Fruit fly (Drosophila melanogaster) whole organism, embryonic: ENCODE results near the gene CG18557.

Source experiments
- B-H1 ChIP-seq: fragments of 200-800 bp; sonication (Bioruptor generic); IDR thresholded peaks from 3 replicates; pipeline ENCODE4 v1.3.6; 2022; ENCODE audit warnings: missing biosample characterization, missing genetic modification characterization
- C15 ChIP-seq: fragments of 200-800 bp; sonication (Bioruptor generic); IDR thresholded peaks from 3 replicates; pipeline ENCODE4 v1.3.6; 2022; ENCODE audit warnings: missing biosample characterization, missing genetic modification characterization
- CG11504 ChIP-seq: fragments of 200-800 bp; sonication (Bioruptor generic); optimal IDR thresholded peaks from 3 replicates; lab custom pipeline; 2019; ENCODE audit warnings: missing biosample characterization, mild to moderate bottlenecking, missing genetic modification characterization, moderate library complexity
- CG12744 ChIP-seq: fragments of 200-800 bp; sonication (Bioruptor generic); optimal IDR thresholded peaks from 2 replicates; lab custom pipeline; 2016; ENCODE audit warnings: missing biosample characterization, missing genetic modification characterization
- CG13894 ChIP-seq: fragments of 200-800 bp; sonication (Bioruptor generic); optimal IDR thresholded peaks from 3 replicates; lab custom pipeline; 2018; ENCODE audit warnings: missing biosample characterization, mild to moderate bottlenecking, missing genetic modification characterization, moderate library complexity
- CG14014 ChIP-seq: fragments of 200-800 bp; sonication (Bioruptor generic); IDR thresholded peaks from 2 replicates; pipeline ENCODE4 v1.3.6; 2022; ENCODE audit warnings: missing biosample characterization, missing genetic modification characterization
- CG17361 ChIP-seq: fragments of 200-800 bp; sonication (Bioruptor generic); IDR thresholded peaks from 3 replicates; pipeline ENCODE4 v1.3.6; 2022; ENCODE audit warnings: missing biosample characterization, missing genetic modification characterization
- CG18619 ChIP-seq: fragments of 200-800 bp; sonication (Bioruptor generic); optimal IDR thresholded peaks from 3 replicates; lab custom pipeline; 2017; ENCODE audit warnings: missing biosample characterization, mild to moderate bottlenecking, missing genetic modification characterization
- CG18764 ChIP-seq: fragments of 200-800 bp; sonication (Bioruptor generic); optimal IDR thresholded peaks from 3 replicates; lab custom pipeline; 2016; ENCODE audit warnings: missing biosample characterization, missing genetic modification characterization
- CG2199 ChIP-seq: fragments of 200-800 bp; sonication (Bioruptor generic); IDR thresholded peaks from 3 replicates; pipeline ENCODE4 v1.3.6; 2022; ENCODE audit warnings: missing biosample characterization, missing genetic modification characterization
- CG2678 ChIP-seq: fragments of 200-800 bp; sonication (Bioruptor generic); optimal IDR thresholded peaks from 3 replicates; lab custom pipeline; 2019; ENCODE audit warnings: missing biosample characterization, mild to moderate bottlenecking, missing genetic modification characterization, moderate library complexity
- CG2712 ChIP-seq: fragments of 200-800 bp; optimal IDR thresholded peaks from 3 replicates; lab custom pipeline; 2019; ENCODE audit warnings: missing biosample characterization, mild to moderate bottlenecking, missing genetic modification characterization, moderate library complexity
- CG3281 ChIP-seq: fragments of 200-800 bp; sonication (Bioruptor generic); optimal IDR thresholded peaks from 3 replicates; lab custom pipeline; 2017; ENCODE audit warnings: missing biosample characterization, mild to moderate bottlenecking, missing genetic modification characterization
- CG4404 ChIP-seq: fragments of 200-800 bp; sonication (Bioruptor generic); IDR thresholded peaks from 2 replicates; pipeline ENCODE4 v1.3.6; 2022; ENCODE audit warnings: missing biosample characterization, missing genetic modification characterization
- CG4820 ChIP-seq: fragments of 200-800 bp; sonication (Bioruptor generic); optimal IDR thresholded peaks from 3 replicates; lab custom pipeline; 2016; ENCODE audit warnings: missing biosample characterization, missing genetic modification characterization
- CG6175 ChIP-seq: fragments of 200-800 bp; sonication (Bioruptor generic); IDR thresholded peaks from 3 replicates; pipeline ENCODE4 v1.3.6; 2022; ENCODE audit warnings: missing biosample characterization, missing genetic modification characterization
- CG7271 ChIP-seq: fragments of 200-800 bp; sonication (Bioruptor generic); optimal IDR thresholded peaks from 2 replicates; lab custom pipeline; 2018; ENCODE audit warnings: missing biosample characterization, mild to moderate bottlenecking, missing genetic modification characterization, moderate library complexity
- CG7372 ChIP-seq: fragments of 200-800 bp; sonication (Bioruptor generic); IDR thresholded peaks from 2 replicates; pipeline ENCODE4 v1.3.6; 2022; ENCODE audit warnings: missing biosample characterization, missing genetic modification characterization
- Camta ChIP-seq: fragments of 200-800 bp; sonication (Bioruptor generic); optimal IDR thresholded peaks from 2 replicates; lab custom pipeline; 2016; ENCODE audit warnings: missing biosample characterization, missing genetic modification characterization
- Dad ChIP-seq: fragments of 200-800 bp; sonication (Bioruptor generic); optimal IDR thresholded peaks from 3 replicates; lab custom pipeline; 2016; ENCODE audit warnings: missing biosample characterization, missing genetic modification characterization
- Dek ChIP-seq: fragments of 200-800 bp; sonication (Bioruptor generic); optimal IDR thresholded peaks from 3 replicates; lab custom pipeline; 2019; ENCODE audit warnings: missing biosample characterization, mild to moderate bottlenecking, missing genetic modification characterization, moderate library complexity
- ERR ChIP-seq: fragments of 200-800 bp; sonication (Bioruptor generic); optimal IDR thresholded peaks from 2 replicates; lab custom pipeline; 2016; ENCODE audit warnings: missing biosample characterization, missing genetic modification characterization
- Hey ChIP-seq: fragments of 200-800 bp; sonication (Bioruptor generic); optimal IDR thresholded peaks from 3 replicates; lab custom pipeline; 2018; ENCODE audit warnings: missing biosample characterization, mild to moderate bottlenecking, missing genetic modification characterization
- Hr3 ChIP-seq: fragments of 200-800 bp; sonication (Bioruptor generic); optimal IDR thresholded peaks from 3 replicates; lab custom pipeline; 2016; ENCODE audit warnings: missing biosample characterization, missing genetic modification characterization
- MBD-R2 ChIP-seq: fragments of 200-800 bp; sonication (Bioruptor generic); IDR thresholded peaks from 2 replicates; pipeline ENCODE4 v1.3.6; 2022; ENCODE audit warnings: missing biosample characterization, missing genetic modification characterization
- Med ChIP-seq: fragments of 200-800 bp; sonication (Bioruptor generic); peaks from one replicate; lab custom pipeline; 2016; ENCODE audit warnings: missing biosample characterization, missing genetic modification characterization, mild to moderate bottlenecking, inconsistent platforms, moderate library complexity
- Nf-YB ChIP-seq: fragments of 200-800 bp; sonication (Bioruptor generic); optimal IDR thresholded peaks from 3 replicates; lab custom pipeline; 2019; ENCODE audit warnings: missing biosample characterization, mild to moderate bottlenecking, missing genetic modification characterization, moderate library complexity
- NfI ChIP-seq: fragments of 200-800 bp; sonication (Bioruptor generic); optimal IDR thresholded peaks from 3 replicates; lab custom pipeline; 2018; ENCODE audit warnings: missing biosample characterization, mild to moderate bottlenecking, missing genetic modification characterization, moderate library complexity
- Oaz ChIP-seq: fragments of 200-800 bp; sonication (Bioruptor generic); IDR thresholded peaks from 2 replicates; pipeline ENCODE4 v1.3.6; 2022; ENCODE audit warnings: missing biosample characterization, missing genetic modification characterization
- bbx ChIP-seq: fragments of 200-800 bp; sonication (Bioruptor generic); IDR thresholded peaks from 2 replicates; pipeline ENCODE4 v1.3.6; 2022; ENCODE audit warnings: missing biosample characterization, missing genetic modification characterization; ENCODE audit not compliant: partially characterized antibody
- cas ChIP-seq: fragments of 200-800 bp; sonication (Bioruptor generic); IDR thresholded peaks from 2 replicates; pipeline ENCODE4 v1.3.6; 2022; ENCODE audit warnings: missing biosample characterization, missing genetic modification characterization
- chinmo ChIP-seq: fragments of 200-800 bp; sonication (Bioruptor generic); IDR thresholded peaks from 4 replicates; pipeline ENCODE4 v1.3.6; 2022; ENCODE audit warnings: missing biosample characterization, missing genetic modification characterization; ENCODE audit not compliant: partially characterized antibody
- ci ChIP-seq: fragments of 200-800 bp; sonication (Bioruptor generic); IDR thresholded peaks from 3 replicates; pipeline ENCODE4 v1.3.6; 2022; ENCODE audit warnings: missing biosample characterization, missing genetic modification characterization
- dmrt11E ChIP-seq: fragments of 200-800 bp; sonication (Bioruptor generic); optimal IDR thresholded peaks from 3 replicates; lab custom pipeline; 2018; ENCODE audit warnings: missing biosample characterization, mild to moderate bottlenecking, missing genetic modification characterization, moderate library complexity
- en ChIP-seq: fragments of 200-800 bp; sonication (Bioruptor generic); optimal IDR thresholded peaks from 2 replicates; lab custom pipeline; 2016; ENCODE audit warnings: missing biosample characterization, missing genetic modification characterization
- fd64A ChIP-seq: fragments of 200-800 bp; sonication (Bioruptor generic); optimal IDR thresholded peaks from 3 replicates; lab custom pipeline; 2018; ENCODE audit warnings: missing biosample characterization, mild to moderate bottlenecking, missing genetic modification characterization
- hth ChIP-seq: fragments of >200 bp; optimal IDR thresholded peaks from 2 replicates; lab custom pipeline; 2017; ENCODE audit warnings: inconsistent platforms
- jigr1 ChIP-seq: fragments of 200-800 bp; sonication (Bioruptor generic); IDR thresholded peaks from 3 replicates; pipeline ENCODE4 v1.3.6; 2022; ENCODE audit warnings: missing biosample characterization, missing genetic modification characterization
- kay ChIP-seq: fragments of 200-800 bp; sonication (Bioruptor generic); optimal IDR thresholded peaks from 2 replicates; lab custom pipeline; 2016; ENCODE audit warnings: missing biosample characterization, missing genetic modification characterization
- ken ChIP-seq: fragments of 200-800 bp; sonication (Bioruptor generic); IDR thresholded peaks from 3 replicates; pipeline ENCODE4 v1.3.6; 2022; ENCODE audit warnings: missing biosample characterization, missing genetic modification characterization
- lov ChIP-seq, 2 experiments: fragments of 200-800 bp in 1 of 2; fragments of >200 bp in 1 of 2; sonication (Bioruptor generic) in 1 of 2; IDR thresholded peaks in 1 of 2; optimal IDR thresholded peaks in 1 of 2; 2 replicates in 1 of 2; 3 replicates in 1 of 2; pipeline versions ENCODE4 v1.3.6 to Lab custom; 2017 to 2022; ENCODE audit warnings: missing biosample characterization in 1 of 2, missing genetic modification characterization in 1 of 2
- nerfin-2 ChIP-seq: fragments of 200-800 bp; sonication (Bioruptor generic); IDR thresholded peaks from 2 replicates; pipeline ENCODE4 v1.3.6; 2022; ENCODE audit warnings: missing biosample characterization, missing genetic modification characterization; ENCODE audit not compliant: partially characterized antibody
- pan ChIP-seq, 4 experiments: fragments of >200 bp in 3 of 4; fragments of 200-800 bp in 1 of 4; sonication (Bioruptor generic) in 1 of 4; optimal IDR thresholded peaks in 3 of 4; IDR thresholded peaks in 1 of 4; 2 replicates each; pipeline versions ENCODE4 v1.3.6 to Lab custom; 2017 to 2022; ENCODE audit warnings: missing biosample characterization in 2 of 4, missing genetic modification characterization in 2 of 4, mixed read lengths in 1 of 4
- pzg ChIP-seq: fragments of 200-800 bp; sonication (Bioruptor generic); optimal IDR thresholded peaks from 3 replicates; lab custom pipeline; 2018; ENCODE audit warnings: missing biosample characterization, mild to moderate bottlenecking, missing genetic modification characterization, moderate library complexity
- ranshi ChIP-seq: fragments of 200-800 bp; sonication (Bioruptor generic); IDR thresholded peaks from 2 replicates; pipeline ENCODE4 v1.3.6; 2022; ENCODE audit warnings: missing biosample characterization, missing genetic modification characterization
- sug ChIP-seq: fragments of 200-800 bp; optimal IDR thresholded peaks from 2 replicates; lab custom pipeline; 2019; ENCODE audit warnings: missing biosample characterization, mild to moderate bottlenecking, missing genetic modification characterization, moderate library complexity
- tup ChIP-seq: fragments of 200-800 bp; sonication (Bioruptor generic); optimal IDR thresholded peaks from 2 replicates; lab custom pipeline; 2016; ENCODE audit warnings: missing biosample characterization, mild to moderate bottlenecking, missing genetic modification characterization, moderate library complexity
- usp ChIP-seq: fragments of >200 bp; optimal IDR thresholded peaks from 2 replicates; lab custom pipeline; 2017; ENCODE audit warnings: missing biosample characterization, missing genetic modification characterization
- zen ChIP-seq: fragments of 200-800 bp; sonication (Bioruptor generic); optimal IDR thresholded peaks from 3 replicates; lab custom pipeline; 2018; ENCODE audit warnings: missing biosample characterization, mild to moderate bottlenecking, missing genetic modification characterization, moderate library complexity

Gene CG18557

DNA sequence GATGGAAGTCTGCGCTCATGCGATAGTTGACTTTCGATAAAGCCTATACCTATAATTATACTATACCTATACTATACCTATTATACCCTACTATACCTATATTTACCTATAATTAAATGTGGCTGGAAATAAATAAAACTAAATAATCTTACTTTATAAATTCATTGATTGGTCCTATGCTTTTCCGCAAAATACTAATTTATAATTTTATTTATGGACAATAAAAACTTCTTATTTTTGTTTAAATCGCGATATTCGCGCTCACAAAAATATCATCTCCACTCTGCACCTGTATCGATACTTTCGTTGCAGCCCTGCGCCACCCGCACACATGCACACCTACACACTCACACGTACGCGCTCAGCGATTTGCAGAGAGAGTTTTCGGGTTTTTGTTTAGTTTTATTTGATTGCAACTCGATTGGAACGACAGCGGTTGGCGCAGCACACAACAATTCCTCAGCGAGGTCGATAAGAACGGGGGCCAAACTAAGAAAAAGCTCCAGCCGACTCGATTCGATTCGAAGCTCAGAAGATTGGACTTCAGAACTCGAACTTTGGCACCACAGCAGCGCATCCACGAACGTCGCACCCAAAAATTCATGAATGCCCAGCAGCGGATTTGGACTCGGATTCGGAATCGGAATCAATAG, 29.1 kb upstream of the CG18557 start, which contains the start of gene CG8814 (continued):
- no peak for TF ChIP-seq nerfin-2
- TF ChIP-seq Dad (GFP tag; lab: Kevin White, UChicago) = no peak
- peak; percentile 72 for TF ChIP-seq CG11504 (tag; lab: Kevin White, UChicago)
- TF ChIP-seq tup (GFP tag; lab: Kevin White, UChicago) = no peak
- TF ChIP-seq Med = peak; percentile 83
- TF ChIP-seq ERR = no peak
- TF ChIP-seq ranshi (GFP tag; lab: Robert Waterston, UW) = peak; percentile 65; the same call in 1 of the 2 replicates
- peak; percentile 75 for TF ChIP-seq CG2712 (tag; lab: Kevin White, UChicago)
- peak; percentile 74 for TF ChIP-seq CG2678 (tag; lab: Kevin White, UChicago)
- TF ChIP-seq MBD-R2 (GFP tag; lab: Robert Waterston, UW) = peak; percentile 63
- 0 out of 3 replicates have a peak, but pooled peaks have one; percentile 29 for TF ChIP-seq C15 (GFP tag; lab: Robert Waterston, UW)
- peak; percentile 49; the same call in 1 of the 2 replicates for TF ChIP-seq cas (GFP tag; lab: Robert Waterston, UW)
- no peak for TF ChIP-seq fd64A (GFP tag; lab: Kevin White, UChicago)
- TF ChIP-seq Hr3 (GFP tag; lab: Kevin White, UChicago) = peak; percentile 74
- peak; percentile 89 for TF ChIP-seq CG17361 (GFP tag; lab: Robert Waterston, UW)
- no peak for TF ChIP-seq CG7271 (tag; lab: Kevin White, UChicago)
- no peak for TF ChIP-seq Hey (tag; lab: Kevin White, UChicago)
- TF ChIP-seq lov (optimal IDR thresholded peaks at IDR 0.05; lab: Kevin White, UChicago) = no peak
- TF ChIP-seq lov (GFP tag; IDR thresholded peaks at IDR 0.05; lab: Robert Waterston, UW) = no peak
- peak; percentile 42 for TF ChIP-seq Camta
- peak; percentile 58 for TF ChIP-seq CG3281
- peak; percentile 59 for TF ChIP-seq CG4820 (GFP tag; lab: Kevin White, UChicago)
- TF ChIP-seq ken (GFP tag; lab: Robert Waterston, UW) = peak; percentile 61; the same call in 2 of the 3 replicates
- peak; percentile 53 for TF ChIP-seq kay (GFP tag; lab: Kevin White, UChicago)
- TF ChIP-seq Dek (tag; lab: Kevin White, UChicago) = peak; percentile 75
- TF ChIP-seq CG7372 = no peak; the same call in 1 of the 2 replicates
- TF ChIP-seq hth (lab: Kevin White, UChicago) = no peak
- no peak for TF ChIP-seq pan (optimal IDR thresholded peaks at IDR 0.05; lab: Kevin White, UChicago)
- TF ChIP-seq pan (GFP tag; optimal IDR thresholded peaks at IDR 0.05 in 1 of 2, IDR thresholded peaks at IDR 0.05 in 1 of 2) = peak in 1 of 2 experiments; percentile 41
- peak; percentile 66 for TF ChIP-seq NfI (GFP tag; lab: Kevin White, UChicago)
- peak; percentile 80 for TF ChIP-seq CG4404 (GFP tag; lab: Robert Waterston, UW)
- TF ChIP-seq Oaz = 0 out of 2 replicates have a peak, but pooled peaks have one; percentile 29
- peak; percentile 17 for TF ChIP-seq CG12744 (GFP tag; lab: Kevin White, UChicago)
- TF ChIP-seq sug (tag; lab: Kevin White, UChicago) = peak; percentile 83
- peak; percentile 57 for TF ChIP-seq CG18619 (GFP tag; lab: Kevin White, UChicago)
- TF ChIP-seq Nf-YB (GFP tag; lab: Kevin White, UChicago) = peak; percentile 30
- no peak for TF ChIP-seq CG6175 (GFP tag; lab: Robert Waterston, UW)
- TF ChIP-seq en (GFP tag; lab: Kevin White, UChicago) = no peak
- peak; percentile 55 for TF ChIP-seq B-H1 (GFP tag; lab: Robert Waterston, UW)
- peak; percentile 61 for TF ChIP-seq bbx (GFP tag; lab: Robert Waterston, UW)
- peak; percentile 45 for TF ChIP-seq CG18764 (GFP tag; lab: Kevin White, UChicago)
- peak; percentile 51 for TF ChIP-seq dmrt11E
- TF ChIP-seq zen (tag; lab: Kevin White, UChicago) = peak; percentile 52
- TF ChIP-seq usp = no peak
- TF ChIP-seq chinmo (GFP tag; lab: Robert Waterston, UW) = peak; percentile 96
- TF ChIP-seq CG14014 (GFP tag; lab: Robert Waterston, UW) = peak; percentile 70
- TF ChIP-seq jigr1 (GFP tag; lab: Robert Waterston, UW) = peak; percentile 65; the same call in 2 of the 3 replicates
- no peak for TF ChIP-seq CG2199
- peak; percentile 54; the same call in 2 of the 3 replicates for TF ChIP-seq ci (GFP tag; lab: Robert Waterston, UW)
- peak; percentile 29 for TF ChIP-seq CG13894 (tag; lab: Kevin White, UChicago)
- TF ChIP-seq pzg = peak; percentile 62
